Worm (Caenorhabditis elegans): ENCODE measurements around the gene T10H9.8.

ce11 chrV:6614968-6615367 lies 37.2 kb upstream of the T10H9.8 start:
- no peak for TF ChIP-seq K12H6.12 (tag; optimal IDR thresholded peaks at IDR 0.05)
- no peak for TF ChIP-seq attf-5 (GFP tag; optimal IDR thresholded peaks at IDR 0.05)
- TF ChIP-seq atf-7 (tag; optimal IDR thresholded peaks at IDR 0.05): no peak

Data from whole organism, young adult.